Worm (Caenorhabditis elegans) whole organism, young adult: ENCODE data around the gene C04C3.9.
A peak's percentile ranks its signal among the peaks of the same experiment; 100 is the strongest.

Source experiments
- B0336.3 ChIP-seq: fragments of 200-800 bp; sonication (Bioruptor generic); IDR thresholded peaks from 2 replicates; pipeline ENCODE4 v1.3.6; 2022; ENCODE audit warnings: missing genetic modification characterization, missing compliant biosample characterization
- C06A6.2 ChIP-seq: fragments of 200-800 bp; sonication (Bioruptor generic); conservative IDR thresholded peaks from 2 replicates; pipeline ENCODE4 v1.3.6; 2022; ENCODE audit warnings: missing genetic modification characterization, missing compliant biosample characterization
- C17E4.6 ChIP-seq: fragments of 200-800 bp; sonication (Bioruptor generic); IDR thresholded peaks from 2 replicates; pipeline ENCODE4 v1.3.6; 2022; ENCODE audit warnings: missing genetic modification reagents, missing genetic modification characterization, missing compliant biosample characterization
- F37B4.10 ChIP-seq: fragments of 200-800 bp; sonication (Bioruptor generic); IDR thresholded peaks from 2 replicates; pipeline ENCODE4 v1.3.6; 2022; ENCODE audit warnings: missing genetic modification characterization, missing compliant biosample characterization
- F49E8.2 ChIP-seq: sonication (generic microtip); optimal IDR thresholded peaks from 3 replicates; lab custom pipeline; 2017; ENCODE audit warnings: missing genetic modification characterization, mild to moderate bottlenecking, missing compliant biosample characterization, antibody characterized with exemption, moderate library complexity; ENCODE audit not compliant: insufficient read depth
- F57C9.4 ChIP-seq: sonication (generic microtip); optimal IDR thresholded peaks from 2 replicates; lab custom pipeline; 2017; ENCODE audit warnings: mild to moderate bottlenecking, missing genetic modification characterization, missing compliant biosample characterization
- Y53G8AR.9 ChIP-seq: fragments of 200-800 bp; sonication (Bioruptor generic); conservative IDR thresholded peaks from 2 replicates; pipeline ENCODE4 v1.3.6; 2022; ENCODE audit warnings: missing genetic modification reagents, missing genetic modification characterization, missing compliant biosample characterization
- Y67H2A.10 ChIP-seq: fragments of 200-800 bp; sonication (Bioruptor generic); conservative IDR thresholded peaks from 2 replicates; pipeline ENCODE4 v1.3.6; 2022; ENCODE audit warnings: missing genetic modification reagents, missing genetic modification characterization, missing compliant biosample characterization
- ama-1 ChIP-seq, 3 experiments: fragments of 150-350 bp in 1 of 3; sonication (generic microtip) in 2 of 3; optimal IDR thresholded peaks; 2 replicates each; lab custom pipeline; 2014 to 2018; ENCODE audit warnings: missing biosample characterization in 2 of 3, missing genetic modification characterization in 2 of 3, missing genetic modification reagents in 2 of 3
- atf-7 ChIP-seq: sonication (generic microtip); optimal IDR thresholded peaks from 2 replicates; lab custom pipeline; 2017; ENCODE audit warnings: mild to moderate bottlenecking, missing genetic modification characterization, missing compliant biosample characterization
- ceh-91 ChIP-seq: fragments of 200-800 bp; sonication (Bioruptor generic); IDR thresholded peaks from 2 replicates; pipeline ENCODE4 v1.3.6; 2022; ENCODE audit warnings: missing genetic modification reagents, missing genetic modification characterization, missing compliant biosample characterization
- dox-1 ChIP-seq: fragments of 200-800 bp; sonication (Bioruptor generic); IDR thresholded peaks from 2 replicates; pipeline ENCODE4 v1.3.6; 2022; ENCODE audit warnings: missing genetic modification reagents, missing genetic modification characterization, missing compliant biosample characterization
- efl-1 ChIP-seq: fragments of 150-350 bp; optimal IDR thresholded peaks from 2 replicates; lab custom pipeline; 2014; ENCODE audit warnings: missing biosample characterization, missing genetic modification reagents, missing genetic modification characterization
- egrh-3 ChIP-seq: fragments of 200-800 bp; sonication (Bioruptor generic); IDR thresholded peaks from 2 replicates; pipeline ENCODE4 v1.3.6; 2022; ENCODE audit warnings: missing genetic modification reagents, missing genetic modification characterization, missing compliant biosample characterization
- hmg-1.2 ChIP-seq: fragments of 200-800 bp; sonication (Bioruptor generic); IDR thresholded peaks from 2 replicates; pipeline ENCODE4 v1.3.6; 2022; ENCODE audit warnings: missing genetic modification reagents, missing genetic modification characterization, missing compliant biosample characterization
- hrde-1 ChIP-seq: sonication (generic microtip); optimal IDR thresholded peaks from 2 replicates; lab custom pipeline; 2016; ENCODE audit warnings: missing genetic modification characterization, mild to moderate bottlenecking, missing compliant biosample characterization, moderate library complexity, missing genotype, missing genetic modification reagents, borderline replicate concordance
- lag-1 ChIP-seq: fragments of 200-800 bp; sonication (Bioruptor generic); IDR thresholded peaks from 2 replicates; pipeline ENCODE4 v1.3.6; 2022; ENCODE audit warnings: missing genetic modification reagents, missing genetic modification characterization, missing compliant biosample characterization
- lin-40 ChIP-seq: sonication (generic microtip); optimal IDR thresholded peaks from 2 replicates; lab custom pipeline; 2016; ENCODE audit warnings: missing genetic modification characterization, mild to moderate bottlenecking, missing compliant biosample characterization, missing genotype, missing genetic modification reagents
- lsl-1 ChIP-seq: fragments of 200-800 bp; sonication (Bioruptor generic); optimal IDR thresholded peaks from 2 replicates; lab custom pipeline; 2018; ENCODE audit warnings: mild to moderate bottlenecking, missing genetic modification characterization, moderate library complexity, missing compliant biosample characterization
- madf-10 ChIP-seq: sonication (generic microtip); optimal IDR thresholded peaks from 2 replicates; lab custom pipeline; 2016; ENCODE audit warnings: mild to moderate bottlenecking, missing genetic modification characterization, missing compliant biosample characterization
- madf-3 ChIP-seq: fragments of 200-800 bp; sonication (Bioruptor generic); IDR thresholded peaks from 2 replicates; pipeline ENCODE4 v1.3.6; 2022; ENCODE audit warnings: missing genetic modification reagents, missing genetic modification characterization, missing compliant biosample characterization
- madf-8 ChIP-seq: fragments of 200-800 bp; sonication (Bioruptor generic); conservative IDR thresholded peaks from 2 replicates; pipeline ENCODE4 v1.3.6; 2022; ENCODE audit warnings: missing genetic modification reagents, missing genetic modification characterization, missing compliant biosample characterization
- mel-28 ChIP-seq: sonication (generic microtip); optimal IDR thresholded peaks from 2 replicates; lab custom pipeline; 2016; ENCODE audit warnings: borderline replicate concordance, mild to moderate bottlenecking, missing genetic modification characterization, missing compliant biosample characterization
- pbrm-1 ChIP-seq: fragments of 200-800 bp; sonication (Bioruptor generic); IDR thresholded peaks from 2 replicates; pipeline ENCODE4 v1.3.6; 2022; ENCODE audit warnings: missing genetic modification reagents, missing genetic modification characterization, missing compliant biosample characterization
- sdz-38 ChIP-seq: sonication (generic microtip); optimal IDR thresholded peaks from 2 replicates; lab custom pipeline; 2016; ENCODE audit warnings: missing genotype, missing genetic modification characterization, missing compliant biosample characterization
- tbp1 ChIP-seq: fragments of 200-800 bp; sonication (Bioruptor generic); optimal IDR thresholded peaks from 2 replicates; lab custom pipeline; 2018; ENCODE audit warnings: mild to moderate bottlenecking, missing genetic modification characterization, missing compliant biosample characterization
- tlf-1 ChIP-seq: fragments of 200-800 bp; sonication (Bioruptor generic); optimal IDR thresholded peaks from 2 replicates; lab custom pipeline; 2018; ENCODE audit warnings: mild to moderate bottlenecking, missing genetic modification characterization, missing compliant biosample characterization
- zfh-2 ChIP-seq: fragments of 200-800 bp; sonication (Bioruptor generic); conservative IDR thresholded peaks from 2 replicates; pipeline ENCODE4 v1.3.6; 2022; ENCODE audit warnings: missing genetic modification reagents, missing genetic modification characterization, missing compliant biosample characterization
- ztf-18 ChIP-seq: sonication (generic microtip); optimal IDR thresholded peaks from 2 replicates; lab custom pipeline; 2016; ENCODE audit warnings: missing genotype, mild to moderate bottlenecking, missing genetic modification characterization, missing compliant biosample characterization
- ztf-25 ChIP-seq: fragments of 200-800 bp; sonication (Bioruptor generic); IDR thresholded peaks from 2 replicates; pipeline ENCODE4 v1.3.6; 2022; ENCODE audit warnings: missing genetic modification reagents, missing genetic modification characterization, missing compliant biosample characterization
- ztf-6 ChIP-seq: fragments of 200-800 bp; sonication (Bioruptor generic); IDR thresholded peaks from 2 replicates; pipeline ENCODE4 v1.3.6; 2022; ENCODE audit warnings: missing genetic modification reagents, missing genetic modification characterization, missing compliant biosample characterization

The C04C3.9 gene

DNA sequence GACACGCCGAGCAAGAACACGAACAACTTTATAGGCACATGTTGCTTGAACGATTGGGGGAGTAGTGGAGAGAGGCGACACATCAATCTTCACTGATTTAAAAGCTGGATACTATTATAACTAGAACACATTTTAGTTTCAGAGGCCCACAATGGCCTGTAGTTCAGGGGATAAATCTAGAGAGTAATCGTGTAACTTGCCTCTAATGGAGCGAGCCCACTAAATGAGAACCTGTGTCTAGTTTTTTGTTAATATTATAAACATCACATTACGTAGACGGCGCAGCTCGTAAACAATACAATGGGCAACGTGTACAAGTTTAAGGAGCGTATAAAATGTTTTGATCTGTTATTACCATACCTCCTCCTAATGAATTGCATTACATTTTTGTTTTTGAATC is 16.3 kb upstream of the C04C3.9 start, which contains the start of gene F58E2.5:
Gene F58E2.5 (plus strand): TSS at position 301 of the 400 bp plus-strand sequence.
- TF ChIP-seq F37B4.10 = no peak
- no peak for TF ChIP-seq lin-40 (tag; lab: Kevin White, UChicago)
- no peak for TF ChIP-seq pbrm-1 (GFP tag; lab: Robert Waterston, UW)
- no peak for TF ChIP-seq Y53G8AR.9 (GFP tag; lab: Robert Waterston, UW)
- TF ChIP-seq lsl-1 (GFP tag; lab: Kevin White, UChicago) = no peak
- no peak for TF ChIP-seq ama-1 (optimal IDR thresholded peaks at IDR 0.05; lab: Kevin White, UChicago)
- no peak for TF ChIP-seq ama-1 (GFP tag; optimal IDR thresholded peaks at IDR 0.05; lab: Kevin White, UChicago)
- TF ChIP-seq madf-8 = no peak
- no peak for TF ChIP-seq mel-28 (tag; lab: Kevin White, UChicago)

ce11 chrIV:3444101-3444500 is 15.8 kb upstream of the C04C3.9 start, which contains the start of gene F09D12.2:
F09D12.2 (minus strand) TSS chrIV:3444201.
- TF ChIP-seq hmg-1.2 (GFP tag; lab: Robert Waterston, UW) (no peak), sdz-38 (no peak), lag-1 (GFP tag; lab: Robert Waterston, UW) (no peak), madf-10 (tag; lab: Kevin White, UChicago) (no peak), efl-1 (no peak), F57C9.4 (no peak), pbrm-1 (GFP tag; lab: Robert Waterston, UW) (no peak), ztf-25 (GFP tag; lab: Robert Waterston, UW) (no peak), F49E8.2 (no peak), B0336.3 (GFP tag; lab: Robert Waterston, UW) (no peak), C17E4.6 (GFP tag; lab: Robert Waterston, UW) (no peak), ceh-91 (GFP tag; lab: Robert Waterston, UW) (no peak), hrde-1 (tag; lab: Kevin White, UChicago) (no peak), Y67H2A.10 (GFP tag; lab: Robert Waterston, UW) (no peak), C06A6.2 (GFP tag; lab: Robert Waterston, UW) (no peak)

DNA sequence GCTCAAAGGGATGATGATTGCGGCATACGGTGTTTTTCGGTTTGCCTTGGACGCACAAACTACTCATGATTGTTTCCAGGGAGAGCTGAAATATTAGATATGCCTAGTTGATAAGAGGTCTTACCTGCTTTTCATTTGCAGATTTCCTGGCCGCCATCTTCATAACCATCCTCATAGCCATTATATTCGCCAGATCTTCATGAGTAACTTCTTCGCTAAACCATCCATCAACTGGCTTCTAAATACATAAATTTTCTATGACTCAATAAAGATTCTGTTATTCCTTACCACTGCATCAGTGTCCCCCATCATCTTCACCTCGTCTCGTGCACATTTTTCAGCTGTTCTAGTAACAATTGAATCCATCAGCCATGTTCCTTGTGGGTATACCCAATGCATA is 14.2 kb upstream of the C04C3.9 start:
- TF ChIP-seq atf-7 (tag; lab: Kevin White, UChicago) (no peak), egrh-3 (GFP tag; lab: Robert Waterston, UW) (no peak), ztf-6 (GFP tag; lab: Robert Waterston, UW) (no peak), tlf-1 (GFP tag; lab: Kevin White, UChicago) (no peak), dox-1 (GFP tag; lab: Robert Waterston, UW) (no peak), madf-3 (GFP tag; lab: Robert Waterston, UW) (no peak)

DNA sequence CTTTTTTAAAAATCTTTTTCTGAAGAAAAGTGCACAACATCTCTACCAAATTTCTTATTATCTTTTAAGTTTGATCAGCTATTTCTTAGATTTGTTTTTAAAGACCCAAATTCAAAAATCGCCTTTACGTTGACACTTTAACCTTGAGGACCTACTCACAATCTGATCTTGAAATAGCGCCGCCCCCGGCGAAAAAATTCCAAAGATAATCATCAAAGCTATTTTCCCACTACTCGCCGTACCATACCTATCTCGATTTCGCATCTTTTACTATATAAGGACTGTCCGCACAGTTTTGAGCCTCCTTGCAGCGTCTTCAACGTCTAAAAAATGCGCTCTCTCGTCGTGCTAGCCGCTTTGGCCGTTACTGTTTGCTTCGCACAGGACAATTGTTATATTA is 12.5 kb upstream of the C04C3.9 start, which contains the start of gene grd-10:
Gene grd-10 (plus strand): TSS at position 208 of the 400 bp plus-strand sequence.
- TF ChIP-seq ztf-18 (tag; lab: Kevin White, UChicago) = no peak

- TF ChIP-seq zfh-2 (GFP tag; lab: Robert Waterston, UW) (0 out of 2 replicates have a peak, but pooled peaks have one; percentile 5), tbp1 (GFP tag; lab: Kevin White, UChicago) (no peak)
Measured at ce11 chrIV:3439354-3439753, 11.0 kb upstream of the C04C3.9 start, which contains the start of gene grd-3. grd-3 (plus strand) TSS chrIV:3439655.
